Fruit fly (Drosophila melanogaster): ENCODE data around the gene dao.

DNA sequence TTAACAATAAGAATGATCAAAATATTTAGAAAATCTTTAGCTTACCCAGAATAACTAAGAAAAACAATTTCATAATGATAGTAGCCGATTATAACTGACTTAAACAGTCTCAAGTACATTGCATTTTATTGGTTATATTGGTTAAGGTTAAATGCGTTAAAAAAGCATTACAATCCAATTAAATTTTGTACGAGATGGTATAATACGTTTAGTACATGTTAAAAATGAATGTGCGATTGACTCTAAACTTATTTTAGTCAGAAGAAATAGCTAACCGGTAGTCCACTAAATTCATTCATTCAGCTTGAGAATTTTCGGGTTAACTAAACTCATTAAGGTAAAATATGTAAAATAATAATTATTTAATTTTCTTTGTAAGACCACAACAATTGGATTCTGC, 46.7 kb upstream of the dao start, which contains the start of gene Sfp35C:
- TF ChIP-seq CG7101 (tag; optimal IDR thresholded peaks at IDR 0.05) (no peak), cic (GFP tag; optimal IDR thresholded peaks at IDR 0.05) (no peak), Clk (GFP tag; optimal IDR thresholded peaks at IDR 0.05) (no peak), Hr96 (GFP tag; optimal IDR thresholded peaks at IDR 0.05) (no peak), kay (GFP tag; ENCODE audit: borderline replicate concordance) (no peak), tj (GFP tag; optimal IDR thresholded peaks at IDR 0.05) (no peak), toe (GFP tag; optimal IDR thresholded peaks at IDR 0.05) (no peak), CG1620 (GFP tag; optimal IDR thresholded peaks at IDR 0.05) (no peak), Mnt (GFP tag; optimal IDR thresholded peaks at IDR 0.05) (no peak)

Data from whole organism, adult.